Worm (Caenorhabditis elegans) whole organism, L4/young adult: Measurements from ENCODE around the gene D2062.5.
"Not testable (repeated sequence)": the region's sequence is repeated elsewhere in the genome, so short reads cannot be mapped to it uniquely, and the experiment has no call there.

ENCODE experiments used
- W03F9.2 ChIP-seq: fragments of 150-350 bp; optimal IDR thresholded peaks from 2 replicates; lab custom pipeline; 2014; ENCODE audit warnings: missing biosample characterization, missing genetic modification characterization
- dao-5 ChIP-seq: sonication (generic microtip); optimal IDR thresholded peaks from 2 replicates; lab custom pipeline; 2016; ENCODE audit warnings: missing genotype, missing genetic modification characterization, moderate library complexity, missing compliant biosample characterization
- him-1 ChIP-seq: sonication (generic microtip); optimal IDR thresholded peaks from 2 replicates; lab custom pipeline; 2016; ENCODE audit warnings: missing genotype, missing genetic modification reagents, missing genetic modification characterization, missing compliant biosample characterization

DNA sequence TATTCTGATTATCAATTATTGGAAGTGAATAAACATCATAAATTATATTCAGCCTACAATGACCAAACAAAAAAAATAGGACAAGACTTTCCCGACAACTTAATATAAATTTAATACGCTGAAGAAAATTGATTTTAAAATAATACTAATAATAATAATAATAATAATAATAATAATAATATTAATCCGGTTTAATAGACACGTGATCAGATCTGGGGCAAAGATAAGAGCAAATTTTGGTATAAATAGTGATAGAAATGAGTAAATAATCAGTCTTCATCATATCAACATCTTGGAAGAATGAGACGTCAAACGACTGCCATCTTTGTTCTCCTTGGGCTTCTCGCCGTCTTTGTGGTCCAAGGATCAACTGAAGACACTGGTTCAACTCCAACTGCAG, 3.4 kb upstream of the D2062.5 start, which contains the start of gene msrp-6:
- TF ChIP-seq him-1, dao-5, W03F9.2 (tag; lab: Kevin White, UChicago): not testable (repeated sequence)
